Worm (Caenorhabditis elegans) whole organism, L4/young adult: ENCODE results near the gene T12A2.21.

Experiments used
- W03F9.2 ChIP-seq: fragments of 150-350 bp; optimal IDR thresholded peaks from 2 replicates; lab custom pipeline; 2014; ENCODE audit warnings: missing biosample characterization, missing genetic modification characterization
- dao-5 ChIP-seq: sonication (generic microtip); optimal IDR thresholded peaks from 2 replicates; lab custom pipeline; 2016; ENCODE audit warnings: missing genotype, missing genetic modification characterization, moderate library complexity, missing compliant biosample characterization
- him-1 ChIP-seq: sonication (generic microtip); optimal IDR thresholded peaks from 2 replicates; lab custom pipeline; 2016; ENCODE audit warnings: missing genotype, missing genetic modification reagents, missing genetic modification characterization, missing compliant biosample characterization

Gene T12A2.21

ce11 chrIII:6210215-6210822, 26.2 kb downstream of the T12A2.21 start:
- no peak for TF ChIP-seq W03F9.2 (tag; lab: Kevin White, UChicago)
- TF ChIP-seq him-1 (tag; lab: Kevin White, UChicago), result no peak
- no peak for TF ChIP-seq dao-5 (tag; lab: Kevin White, UChicago)

DNA sequence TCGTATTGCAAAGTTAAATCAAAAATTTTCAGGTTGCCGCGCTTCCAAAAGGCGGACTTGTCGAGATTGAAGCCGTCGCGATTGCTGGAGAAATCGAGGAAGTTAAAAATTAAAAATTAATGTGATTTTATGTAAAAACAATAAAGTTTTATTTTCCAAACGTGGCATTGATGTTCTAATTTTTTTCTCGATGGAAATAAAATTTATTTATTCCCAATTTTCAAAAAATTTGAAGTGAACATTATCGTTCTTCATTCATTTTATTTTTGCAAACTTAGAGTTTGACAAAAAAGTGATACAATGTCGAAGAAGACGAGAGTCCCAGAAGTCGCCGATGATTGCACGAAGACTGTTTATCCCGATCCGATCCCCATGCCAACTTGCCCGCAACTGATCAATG, 27.6 kb downstream of the T12A2.21 start, which contains the start of gene C23G10.1:
Gene C23G10.1 (plus strand): TSS at position 301 of the 400 bp plus-strand sequence.
- TF ChIP-seq him-1 (tag; lab: Kevin White, UChicago), result no peak
- no peak for TF ChIP-seq dao-5 (tag; lab: Kevin White, UChicago)
- no peak for TF ChIP-seq W03F9.2 (tag; lab: Kevin White, UChicago)

DNA sequence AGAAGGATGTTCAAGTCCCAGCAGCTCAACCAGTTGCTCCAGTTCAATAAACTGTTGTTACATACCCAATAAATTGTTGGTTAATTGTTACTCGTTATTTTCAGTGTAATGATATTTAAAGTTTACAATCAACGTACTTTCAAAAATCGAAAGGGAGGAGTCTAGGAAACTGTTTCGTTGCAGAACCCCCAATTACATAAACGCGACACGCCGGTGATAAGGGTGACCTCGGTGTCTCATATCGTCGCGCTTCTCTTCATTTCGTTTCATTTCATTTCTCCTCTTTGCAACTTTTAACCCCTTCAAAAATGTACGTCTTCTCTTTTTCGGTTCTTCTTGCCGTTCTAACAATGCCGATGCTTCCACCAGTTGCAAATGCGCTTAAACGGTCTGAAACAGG, 28.7 kb downstream of the T12A2.21 start, which contains the start of gene C23G10.2:
Gene C23G10.2 (plus strand): TSS at position 184 of the 400 bp plus-strand sequence.
- TF ChIP-seq W03F9.2 (tag; lab: Kevin White, UChicago) (no peak), dao-5 (tag; lab: Kevin White, UChicago) (no peak), him-1 (tag; lab: Kevin White, UChicago) (no peak)

- TF ChIP-seq dao-5 (tag; lab: Kevin White, UChicago) (no peak), W03F9.2 (tag; lab: Kevin White, UChicago) (no peak), him-1 (tag; lab: Kevin White, UChicago) (no peak)
These were observed 29.5 kb downstream of the T12A2.21 start for ce11 chrIII:6207046-6207445.

DNA sequence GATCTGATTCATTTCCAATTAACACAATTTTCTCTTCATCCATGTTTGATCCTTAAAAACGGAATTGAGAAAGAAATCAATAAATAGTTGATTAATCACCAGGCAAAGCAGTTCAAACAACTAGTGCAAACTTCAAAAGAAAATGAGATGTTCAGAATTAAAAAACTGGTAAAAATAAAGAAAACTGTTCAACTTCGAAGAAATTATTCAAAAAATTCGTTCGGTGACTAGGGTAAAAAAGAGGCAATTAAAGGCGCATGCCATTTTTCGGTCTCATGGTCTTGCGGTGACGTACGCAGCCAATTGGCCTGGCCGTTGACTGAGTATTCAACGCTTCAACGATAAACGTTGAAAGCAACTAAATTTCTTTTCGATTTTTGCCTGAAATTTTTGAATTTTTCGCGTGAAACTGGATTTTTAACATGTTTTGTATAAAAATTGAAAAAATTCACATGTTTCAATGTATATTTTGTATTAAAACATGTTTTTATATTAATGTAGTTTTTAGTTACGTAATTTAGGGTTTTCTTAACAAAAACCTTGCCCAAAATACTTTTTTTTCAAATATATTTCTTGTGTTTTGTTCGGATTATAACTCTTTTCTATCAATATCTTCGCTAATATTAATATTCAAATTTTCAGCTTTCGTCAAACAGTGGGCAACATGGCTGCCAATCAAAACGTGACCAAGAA, 30.2 kb downstream of the T12A2.21 start, which contains the start of the genes sna-3 and rps-3:
Gene sna-3 (minus strand): TSS at position 51 of the 693 bp plus-strand sequence.
Gene rps-3 (plus strand): TSS at position 643 of the 693 bp plus-strand sequence.
- TF ChIP-seq W03F9.2 (tag; lab: Kevin White, UChicago) (peak; percentile 90), him-1 (tag; lab: Kevin White, UChicago) (no peak)

- no peak for TF ChIP-seq him-1 (tag; lab: Kevin White, UChicago)
- TF ChIP-seq dao-5 (tag; lab: Kevin White, UChicago), result no peak
- no peak for TF ChIP-seq W03F9.2 (tag; lab: Kevin White, UChicago)
These were observed 34.1 kb downstream of the T12A2.21 start for ce11 chrIII:6202440-6202839.

DNA sequence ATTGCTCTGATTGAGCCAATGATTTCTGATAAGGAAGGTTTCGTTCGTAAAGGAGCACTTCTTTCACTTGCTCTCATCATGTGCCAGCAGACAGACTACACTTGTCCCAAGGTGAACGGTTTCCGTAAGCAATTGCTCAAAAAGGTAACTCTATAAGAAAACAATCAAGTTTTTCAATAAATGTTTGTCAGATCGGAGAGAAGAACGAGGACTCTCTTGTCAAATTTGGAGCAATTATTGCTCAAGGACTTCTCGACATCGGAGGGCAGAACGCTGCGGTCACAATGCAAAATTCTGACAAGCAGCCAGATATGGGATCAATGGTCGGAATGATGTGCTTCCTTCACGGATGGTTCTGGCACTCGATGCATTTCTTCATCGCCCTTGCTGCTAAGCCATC, 35.2 kb downstream of the T12A2.21 start:
- TF ChIP-seq him-1 (tag; lab: Kevin White, UChicago) (no peak), W03F9.2 (tag; lab: Kevin White, UChicago) (no peak)

- TF ChIP-seq W03F9.2 (tag; lab: Kevin White, UChicago) (peak; percentile 78), dao-5 (tag; lab: Kevin White, UChicago) (no peak), him-1 (tag; lab: Kevin White, UChicago) (no peak)
These were observed 37.9 kb downstream of the T12A2.21 start, which contains the start of the genes C23G10.7 and rpn-2 for ce11 chrIII:6198378-6199234. C23G10.7 (minus strand) TSS chrIII:6198414. rpn-2 (plus strand) TSS chrIII:6199184.

- TF ChIP-seq W03F9.2 (tag; lab: Kevin White, UChicago) (no peak), dao-5 (tag; lab: Kevin White, UChicago) (no peak), him-1 (tag; lab: Kevin White, UChicago) (no peak)
These were observed 40.8 kb downstream of the T12A2.21 start for ce11 chrIII:6195718-6196117.

ce11 chrIII:6194480-6194879, 42.1 kb downstream of the T12A2.21 start, which contains the start of gene ugt-66:
ugt-66 (minus strand) TSS chrIII:6194580.
- TF ChIP-seq him-1 (tag; lab: Kevin White, UChicago), result no peak
- no peak for TF ChIP-seq dao-5 (tag; lab: Kevin White, UChicago)

DNA sequence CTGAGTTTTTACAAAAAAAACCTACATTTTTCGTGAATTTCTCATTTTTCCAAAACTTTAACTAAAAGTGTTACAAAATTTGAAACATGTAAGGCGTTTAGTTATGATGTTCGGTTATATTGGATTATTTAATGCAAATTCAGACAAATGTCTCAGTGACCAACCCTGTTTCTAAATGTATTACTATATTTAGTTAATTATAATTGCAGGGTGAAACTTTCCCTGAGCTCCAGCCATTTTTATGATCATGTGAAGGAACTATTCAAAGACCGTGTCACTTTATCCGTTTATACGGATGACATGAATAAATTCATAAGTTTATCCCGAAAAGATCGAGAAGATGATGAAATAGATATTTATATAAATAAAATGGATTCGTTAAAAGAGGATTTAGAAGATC, 45.7 kb downstream of the T12A2.21 start, which contains the start of gene C23G10.5:
Gene C23G10.5 (plus strand): TSS at position 301 of the 400 bp plus-strand sequence.
- TF ChIP-seq dao-5 (tag; lab: Kevin White, UChicago) (no peak), him-1 (tag; lab: Kevin White, UChicago) (no peak), W03F9.2 (tag; lab: Kevin White, UChicago) (no peak)
